Worm (Caenorhabditis elegans): Measurements from ENCODE around the gene F41C3.2.

DNA sequence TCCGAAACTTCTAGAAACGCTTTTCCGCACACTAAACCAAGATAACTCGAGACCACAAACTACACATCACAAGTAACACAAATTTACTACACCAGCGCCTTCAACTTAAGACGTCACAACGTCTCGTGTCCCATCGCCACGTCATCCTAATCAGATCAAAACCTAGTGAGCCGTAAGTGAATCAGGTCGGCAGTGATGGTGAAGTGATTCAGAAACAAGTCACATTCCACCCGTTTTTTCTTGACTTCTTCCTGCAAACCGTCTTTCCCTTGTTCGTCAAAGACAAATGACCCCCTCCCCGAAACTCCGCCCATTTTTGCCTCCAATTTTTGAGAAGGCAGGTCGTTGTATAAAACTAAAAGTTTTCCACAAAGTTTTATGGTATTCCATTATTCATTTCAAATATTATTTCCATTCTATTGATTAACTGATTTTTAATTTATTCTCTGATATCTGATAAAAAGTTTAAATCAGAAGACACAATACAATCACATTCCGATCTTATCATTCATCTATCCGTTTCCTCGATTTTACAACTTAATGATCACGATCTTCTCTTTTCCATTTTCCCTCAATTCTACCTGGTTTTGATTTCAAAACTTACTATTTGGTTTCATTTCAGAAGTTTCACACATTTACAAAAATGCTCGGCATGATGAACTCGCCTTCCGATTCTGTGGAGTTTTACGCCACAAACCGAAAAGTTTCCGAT, 13.0 kb downstream of the F41C3.2 start, which contains the start of gene F26G1.2:
- no peak for TF ChIP-seq cog-1 (tag; optimal IDR thresholded peaks at IDR 0.05)
- no peak for TF ChIP-seq flt-1 (GFP tag; IDR thresholded peaks at IDR 0.05)
- TF ChIP-seq ztf-29 (GFP tag; IDR thresholded peaks at IDR 0.05): no peak

All from whole organism, midembryonic.